Fruit fly (Drosophila melanogaster) whole organism, wandering third instar larva: ENCODE data around the gene ergic53.

Source experiments
- GATAd ChIP-seq: sonication (Bioruptor generic); optimal IDR thresholded peaks from 2 replicates; lab custom pipeline; 2016; ENCODE audit warnings: missing biosample characterization, missing genetic modification characterization
- Hr83 ChIP-seq: fragments of 200-300 bp; sonication (Bioruptor generic); optimal IDR thresholded peaks from 2 replicates; lab custom pipeline; 2016; ENCODE audit warnings: missing biosample characterization, mild to moderate bottlenecking, missing genetic modification characterization, moderate library complexity; ENCODE audit not compliant: poor library complexity, severe bottlenecking
- N ChIP-seq: fragments of >200 bp; optimal IDR thresholded peaks from 2 replicates; lab custom pipeline; 2018; ENCODE audit warnings: missing biosample characterization, missing external identifiers, missing genetic modification characterization
- dmrt93B ChIP-seq: fragments of 200-800 bp; sonication (Bioruptor generic); optimal IDR thresholded peaks from 2 replicates; lab custom pipeline; 2018; ENCODE audit warnings: missing biosample characterization, mild to moderate bottlenecking, missing genetic modification characterization
- dsf ChIP-seq: sonication (Bioruptor generic); optimal IDR thresholded peaks from 2 replicates; lab custom pipeline; 2016; ENCODE audit warnings: missing biosample characterization, missing genetic modification characterization, borderline replicate concordance
- jim ChIP-seq: fragments of 175-275, 200-325 bp; sonication (Bioruptor generic); optimal IDR thresholded peaks from 2 replicates; lab custom pipeline; 2016; ENCODE audit warnings: missing biosample characterization, mild to moderate bottlenecking, missing genetic modification characterization
- pan ChIP-seq: fragments of >200 bp; optimal IDR thresholded peaks from 2 replicates; lab custom pipeline; 2017
- psq ChIP-seq: fragments of 200-800 bp; sonication (Bioruptor generic); optimal IDR thresholded peaks from 3 replicates; lab custom pipeline; 2017; ENCODE audit warnings: missing biosample characterization, mild to moderate bottlenecking, missing genetic modification characterization, moderate library complexity
- rgr ChIP-seq: fragments of 200-800 bp; sonication (Bioruptor generic); optimal IDR thresholded peaks from 3 replicates; lab custom pipeline; 2016; ENCODE audit warnings: missing biosample characterization, mild to moderate bottlenecking, missing genetic modification characterization
- usp ChIP-seq: fragments of >200 bp; optimal IDR thresholded peaks from 2 replicates; lab custom pipeline; 2017; ENCODE audit warnings: missing biosample characterization, missing genetic modification characterization

- TF ChIP-seq usp (GFP tag; lab: Kevin White, UChicago) (no peak), pan (no peak), psq (no peak), N (no peak), rgr (GFP tag; lab: Kevin White, UChicago) (no peak), jim (GFP tag; lab: Kevin White, UChicago) (no peak), dmrt93B (GFP tag; lab: Kevin White, UChicago) (no peak), GATAd (GFP tag; lab: Kevin White, UChicago) (no peak), dsf (GFP tag; lab: Kevin White, UChicago) (no peak), Hr83 (GFP tag; lab: Kevin White, UChicago) (no peak)
Measured at dm6 chr3L:8582105-8582707, 47.4 kb downstream of the ergic53 start.
